Fruit fly (Drosophila melanogaster) whole organism, embryonic: ENCODE measurements around the gene Nin.

Experiments used
- Asciz ChIP-seq: fragments of 200-800 bp; sonication (Bioruptor generic); optimal IDR thresholded peaks from 2 replicates; lab custom pipeline; 2017; ENCODE audit warnings: missing biosample characterization, mild to moderate bottlenecking, missing genetic modification characterization, missing genetic modification reagents
- Awh ChIP-seq: fragments of 200-800 bp; sonication (Bioruptor generic); IDR thresholded peaks from 2 replicates; pipeline ENCODE4, ENCODE4 v1.3.6; 2022; ENCODE audit warnings: missing biosample characterization, missing genetic modification characterization
- B-H1 ChIP-seq: fragments of 200-800 bp; sonication (Bioruptor generic); IDR thresholded peaks from 3 replicates; pipeline ENCODE4 v1.3.6; 2022; ENCODE audit warnings: missing biosample characterization, missing genetic modification characterization
- Bdp1 ChIP-seq: fragments of 200-800 bp; sonication (Bioruptor generic); optimal IDR thresholded peaks from 3 replicates; lab custom pipeline; 2016; ENCODE audit warnings: missing biosample characterization, missing genetic modification characterization
- C15 ChIP-seq: fragments of 200-800 bp; sonication (Bioruptor generic); IDR thresholded peaks from 3 replicates; pipeline ENCODE4 v1.3.6; 2022; ENCODE audit warnings: missing biosample characterization, missing genetic modification characterization
- CG10267 ChIP-seq: fragments of 200-800 bp; sonication (Bioruptor generic); optimal IDR thresholded peaks from 2 replicates; lab custom pipeline; 2018; ENCODE audit warnings: missing biosample characterization, mild to moderate bottlenecking, missing genetic modification characterization, moderate library complexity
- CG11247 ChIP-seq: fragments of 200-800 bp; sonication (Bioruptor generic); IDR thresholded peaks from 2 replicates; pipeline ENCODE4 v1.3.6; 2022; ENCODE audit warnings: missing biosample characterization, missing genetic modification characterization
- CG12391 ChIP-seq: fragments of 200-800 bp; sonication (Bioruptor generic); optimal IDR thresholded peaks from 3 replicates; lab custom pipeline; 2018; ENCODE audit warnings: missing biosample characterization, mild to moderate bottlenecking, missing genetic modification characterization, moderate library complexity
- CG13287 ChIP-seq: fragments of 200-800 bp; sonication (Bioruptor generic); IDR thresholded peaks from 2 replicates; pipeline ENCODE4 v1.3.6; 2022; ENCODE audit warnings: missing biosample characterization, missing genetic modification characterization; ENCODE audit not compliant: partially characterized antibody
- CG13894 ChIP-seq: fragments of 200-800 bp; sonication (Bioruptor generic); optimal IDR thresholded peaks from 3 replicates; lab custom pipeline; 2018; ENCODE audit warnings: missing biosample characterization, mild to moderate bottlenecking, missing genetic modification characterization, moderate library complexity
- CG14860 ChIP-seq: fragments of 200-800 bp; sonication (Bioruptor generic); IDR thresholded peaks from 3 replicates; pipeline ENCODE4 v1.3.6; 2022; ENCODE audit warnings: missing biosample characterization, missing genetic modification characterization; ENCODE audit not compliant: partially characterized antibody
- CG15011 ChIP-seq: fragments of 200-800 bp; sonication (Bioruptor generic); optimal IDR thresholded peaks from 3 replicates; lab custom pipeline; 2018; ENCODE audit warnings: missing biosample characterization, mild to moderate bottlenecking, missing genetic modification characterization
- CG2116 ChIP-seq: fragments of 200-800 bp; sonication (Bioruptor generic); optimal IDR thresholded peaks from 3 replicates; lab custom pipeline; 2018; ENCODE audit warnings: missing biosample characterization, mild to moderate bottlenecking, missing genetic modification characterization
- CG31441 ChIP-seq: fragments of 200-800 bp; sonication (Bioruptor generic); IDR thresholded peaks from 2 replicates; pipeline ENCODE4 v1.3.6; 2022; ENCODE audit warnings: missing biosample characterization, missing genetic modification characterization
- CG33213 ChIP-seq: fragments of 200-800 bp; sonication (Bioruptor generic); optimal IDR thresholded peaks from 3 replicates; lab custom pipeline; 2016; ENCODE audit warnings: missing biosample characterization, missing genetic modification characterization
- CG3407 ChIP-seq: fragments of 200-800 bp; sonication (Bioruptor generic); optimal IDR thresholded peaks from 2 replicates; lab custom pipeline; 2018; ENCODE audit warnings: missing biosample characterization, mild to moderate bottlenecking, missing genetic modification characterization
- CG5953 ChIP-seq: fragments of 200-800 bp; sonication (Bioruptor generic); IDR thresholded peaks from 2 replicates; pipeline ENCODE4 v1.3.6; 2022; ENCODE audit warnings: missing biosample characterization, missing genetic modification characterization
- CG6813 ChIP-seq: fragments of 200-800 bp; sonication (Bioruptor generic); optimal IDR thresholded peaks from 2 replicates; lab custom pipeline; 2017; ENCODE audit warnings: missing biosample characterization, missing genetic modification characterization, mild to moderate bottlenecking, moderate library complexity, missing genetic modification reagents
- CG7786 ChIP-seq: fragments of 200-800 bp; sonication (Bioruptor generic); optimal IDR thresholded peaks from 2 replicates; lab custom pipeline; 2016; ENCODE audit warnings: missing biosample characterization, missing genetic modification characterization
- Dref ChIP-seq: fragments of 200-800 bp; sonication (Bioruptor generic); IDR thresholded peaks from 2 replicates; pipeline ENCODE4 v1.3.6; 2022; ENCODE audit warnings: missing biosample characterization, missing genetic modification characterization
- Elba2 ChIP-seq: fragments of 200-800 bp; sonication (Bioruptor generic); optimal IDR thresholded peaks from 3 replicates; lab custom pipeline; 2016; ENCODE audit warnings: missing biosample characterization, missing genetic modification characterization
- Gsc ChIP-seq: fragments of 200-800 bp; sonication (Bioruptor generic); IDR thresholded peaks from 2 replicates; pipeline ENCODE4 v1.3.6; 2022; ENCODE audit warnings: missing biosample characterization, missing genetic modification characterization
- Hmx ChIP-seq: fragments of 200-800 bp; sonication (Bioruptor generic); optimal IDR thresholded peaks from 2 replicates; lab custom pipeline; 2016; ENCODE audit warnings: missing biosample characterization, missing genetic modification characterization
- MBD-R2 ChIP-seq: fragments of 200-800 bp; sonication (Bioruptor generic); IDR thresholded peaks from 2 replicates; pipeline ENCODE4 v1.3.6; 2022; ENCODE audit warnings: missing biosample characterization, missing genetic modification characterization
- Mad ChIP-seq: fragments of 200-800 bp; sonication (Bioruptor generic); optimal IDR thresholded peaks from 2 replicates; lab custom pipeline; 2016; ENCODE audit warnings: missing biosample characterization, missing genetic modification characterization
- Meics ChIP-seq: fragments of 200-800 bp; sonication (Bioruptor generic); optimal IDR thresholded peaks from 2 replicates; lab custom pipeline; 2017; ENCODE audit warnings: missing biosample characterization, mild to moderate bottlenecking, missing genetic modification characterization
- Mrtf ChIP-seq: fragments of 200-800 bp; sonication (Bioruptor generic); IDR thresholded peaks from 3 replicates; pipeline ENCODE4 v1.3.6; 2022; ENCODE audit warnings: missing biosample characterization, missing genetic modification characterization
- Rx ChIP-seq: fragments of 200-800 bp; sonication (Bioruptor generic); IDR thresholded peaks from 2 replicates; pipeline ENCODE4 v1.3.6; 2022; ENCODE audit warnings: missing biosample characterization, missing genetic modification characterization
- Spps ChIP-seq: fragments of 200-800 bp; sonication (Bioruptor generic); optimal IDR thresholded peaks from 2 replicates; lab custom pipeline; 2018; ENCODE audit warnings: missing biosample characterization, mild to moderate bottlenecking, missing genetic modification characterization
- ara ChIP-seq: fragments of 200-800 bp; sonication (Bioruptor generic); IDR thresholded peaks from 2 replicates; pipeline ENCODE4 v1.3.6; 2022; ENCODE audit warnings: missing biosample characterization, missing genetic modification characterization
- bbx ChIP-seq: fragments of 200-800 bp; sonication (Bioruptor generic); IDR thresholded peaks from 2 replicates; pipeline ENCODE4 v1.3.6; 2022; ENCODE audit warnings: missing biosample characterization, missing genetic modification characterization; ENCODE audit not compliant: partially characterized antibody
- cato ChIP-seq: fragments of 200-800 bp; sonication (Bioruptor generic); optimal IDR thresholded peaks from 2 replicates; lab custom pipeline; 2016; ENCODE audit warnings: missing biosample characterization, missing genetic modification characterization, borderline replicate concordance
- cwo ChIP-seq: fragments of 200-800 bp; sonication (Bioruptor generic); optimal IDR thresholded peaks from 3 replicates; lab custom pipeline; 2017; ENCODE audit warnings: missing biosample characterization, missing genetic modification characterization, mild to moderate bottlenecking, moderate library complexity, missing genetic modification reagents
- dati ChIP-seq: fragments of 200-800 bp; sonication (Bioruptor generic); IDR thresholded peaks from 2 replicates; pipeline ENCODE4 v1.3.6; 2022; ENCODE audit warnings: missing biosample characterization, missing genetic modification characterization
- fd64A ChIP-seq: fragments of 200-800 bp; sonication (Bioruptor generic); optimal IDR thresholded peaks from 3 replicates; lab custom pipeline; 2018; ENCODE audit warnings: missing biosample characterization, mild to moderate bottlenecking, missing genetic modification characterization
- fd96Cb ChIP-seq: fragments of 200-800 bp; sonication (Bioruptor generic); optimal IDR thresholded peaks from 2 replicates; lab custom pipeline; 2018; ENCODE audit warnings: missing biosample characterization, mild to moderate bottlenecking, missing genetic modification characterization, moderate library complexity
- gcm2 ChIP-seq: fragments of 200-800 bp; sonication (Bioruptor generic); optimal IDR thresholded peaks from 2 replicates; lab custom pipeline; 2016; ENCODE audit warnings: missing biosample characterization, missing genetic modification characterization
- gt ChIP-seq: fragments of 200-800 bp; sonication (Bioruptor generic); IDR thresholded peaks from 2 replicates; pipeline ENCODE4 v1.3.6; 2022; ENCODE audit warnings: missing biosample characterization, missing genetic modification characterization
- hkb ChIP-seq, 2 experiments: fragments of 200-800 bp in 1 of 2; fragments of >200 bp in 1 of 2; sonication (Bioruptor generic) in 1 of 2; IDR thresholded peaks in 1 of 2; optimal IDR thresholded peaks in 1 of 2; 2 replicates each; pipeline versions ENCODE4 v1.3.6 to Lab custom; 2017 to 2022; ENCODE audit warnings: missing biosample characterization in 1 of 2, missing genetic modification characterization in 1 of 2
- ind ChIP-seq: fragments of 200-800 bp; sonication (Bioruptor generic); optimal IDR thresholded peaks from 3 replicates; lab custom pipeline; 2016; ENCODE audit warnings: missing biosample characterization, missing genetic modification characterization
- klu ChIP-seq: fragments of 200-800 bp; sonication (Bioruptor generic); IDR thresholded peaks from 2 replicates; pipeline ENCODE4 v1.3.6; 2022; ENCODE audit warnings: missing biosample characterization, missing genetic modification characterization
- mld ChIP-seq: fragments of 200-800 bp; sonication (Bioruptor generic); IDR thresholded peaks from 3 replicates; pipeline ENCODE4 v1.3.6; 2022; ENCODE audit warnings: missing biosample characterization, missing genetic modification characterization; ENCODE audit not compliant: partially characterized antibody
- nerfin-1 ChIP-seq: fragments of 200-800 bp; sonication (Bioruptor generic); optimal IDR thresholded peaks from 3 replicates; lab custom pipeline; 2019; ENCODE audit warnings: missing biosample characterization, mild to moderate bottlenecking, missing genetic modification characterization, moderate library complexity
- otp ChIP-seq: fragments of 200-800 bp; sonication (Bioruptor generic); IDR thresholded peaks from 3 replicates; pipeline ENCODE4, ENCODE4 v1.3.6; 2022; ENCODE audit warnings: missing biosample characterization, missing genetic modification characterization
- row ChIP-seq: fragments of 200-800 bp; sonication (Bioruptor generic); IDR thresholded peaks from 3 replicates; pipeline ENCODE4 v1.3.6; 2022; ENCODE audit warnings: missing biosample characterization, missing genetic modification characterization
- shn ChIP-seq: fragments of 200-800 bp; sonication (Bioruptor generic); optimal IDR thresholded peaks from 3 replicates; lab custom pipeline; 2016; ENCODE audit warnings: missing biosample characterization, missing genetic modification characterization
- tna ChIP-seq: fragments of 200-800 bp; sonication (Bioruptor generic); IDR thresholded peaks from 2 replicates; pipeline ENCODE4 v1.3.6; 2022; ENCODE audit warnings: missing biosample characterization, missing genetic modification characterization; ENCODE audit not compliant: partially characterized antibody
- zf30C ChIP-seq: fragments of 200-800 bp; sonication (Bioruptor generic); optimal IDR thresholded peaks from 3 replicates; lab custom pipeline; 2018; ENCODE audit warnings: missing biosample characterization, mild to moderate bottlenecking, missing genetic modification characterization

Gene Nin

DNA sequence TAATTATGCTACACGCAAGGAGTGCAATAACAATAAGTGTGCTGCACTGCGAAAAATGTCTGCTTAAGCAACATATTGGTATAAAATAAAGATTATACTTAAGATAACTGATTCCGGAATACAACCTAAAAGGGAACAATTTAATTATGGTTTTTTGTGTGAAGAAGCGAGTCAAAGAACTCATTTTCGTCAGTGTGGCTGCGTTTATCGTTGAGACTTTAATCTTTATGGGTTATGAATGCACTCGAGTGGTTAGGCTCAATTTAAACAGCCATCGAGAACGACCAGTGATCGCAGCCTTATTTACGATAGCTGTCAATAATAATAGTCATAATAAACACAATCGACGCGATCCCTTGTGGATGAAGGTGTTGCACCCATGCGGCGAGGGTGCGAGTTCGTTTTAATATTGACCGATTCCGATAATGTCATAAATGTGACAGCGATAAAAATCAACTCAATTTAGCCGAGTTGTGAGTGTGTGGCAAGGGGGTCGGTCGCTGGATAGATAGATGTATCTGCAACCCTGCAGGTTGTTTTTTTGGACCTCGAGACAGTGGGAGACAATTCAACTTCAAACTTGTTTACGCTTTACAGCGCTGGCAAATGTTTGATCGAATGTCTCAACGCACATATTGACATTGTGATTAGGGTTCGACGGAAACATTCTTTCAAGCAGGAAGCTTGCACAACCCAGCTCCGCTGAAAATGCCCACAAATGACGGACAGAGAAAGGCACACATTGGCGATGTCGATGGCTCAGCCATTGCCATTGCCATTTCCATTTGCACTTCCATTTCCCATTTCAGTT lies 22.1 kb downstream of the Nin start (continued):
- TF ChIP-seq Awh (peak; percentile 53; the same call in 1 of the 2 replicates), ara (peak; percentile 72; the same call in 1 of the 2 replicates), C15 (GFP tag; lab: Robert Waterston, UW) (no peak), hkb (optimal IDR thresholded peaks at IDR 0.05; lab: Kevin White, UChicago) (no peak), hkb (GFP tag; IDR thresholded peaks at IDR 0.05; lab: Robert Waterston, UW) (peak; percentile 62), tna (GFP tag; lab: Robert Waterston, UW) (no peak), fd64A (peak; percentile 75), row (GFP tag; lab: Robert Waterston, UW) (peak; percentile 68), CG6813 (GFP tag; lab: Kevin White, UChicago) (peak; percentile 81), Meics (GFP tag; lab: Kevin White, UChicago) (no peak), cwo (GFP tag; lab: Kevin White, UChicago) (no peak), CG3407 (GFP tag; lab: Kevin White, UChicago) (peak; percentile 62), CG15011 (peak; percentile 19), Spps (tag; lab: Kevin White, UChicago) (peak; percentile 51), CG13894 (tag; lab: Kevin White, UChicago) (no peak), CG13287 (GFP tag; lab: Robert Waterston, UW) (no peak), klu (GFP tag; lab: Robert Waterston, UW) (no peak), CG31441 (GFP tag; lab: Robert Waterston, UW) (peak; percentile 55), CG12391 (tag; lab: Kevin White, UChicago) (peak; percentile 39), Hmx (GFP tag; lab: Kevin White, UChicago) (no peak), dati (GFP tag; lab: Robert Waterston, UW) (0 out of 2 replicates have a peak, but pooled peaks have one; percentile 50), CG14860 (GFP tag; lab: Robert Waterston, UW) (no peak), nerfin-1 (tag; lab: Kevin White, UChicago) (peak; percentile 40), mld (no peak), CG10267 (tag; lab: Kevin White, UChicago) (peak; percentile 37), Elba2 (GFP tag; lab: Kevin White, UChicago) (no peak), B-H1 (GFP tag; lab: Robert Waterston, UW) (peak; percentile 37; the same call in 2 of the 3 replicates), Mrtf (GFP tag; lab: Robert Waterston, UW) (no peak), cato (GFP tag; lab: Kevin White, UChicago) (peak; percentile 8), CG2116 (peak; percentile 43), CG33213 (GFP tag; lab: Kevin White, UChicago) (peak; percentile 21), shn (no peak), gcm2 (no peak), CG5953 (GFP tag; lab: Robert Waterston, UW) (no peak), Gsc (GFP tag; lab: Robert Waterston, UW) (no peak), bbx (GFP tag; lab: Robert Waterston, UW) (no peak), Dref (GFP tag; lab: Robert Waterston, UW) (no peak), zf30C (GFP tag; lab: Kevin White, UChicago) (peak; percentile 13), CG7786 (GFP tag; lab: Kevin White, UChicago) (no peak), Bdp1 (GFP tag; lab: Kevin White, UChicago) (peak; percentile 36), Rx (GFP tag; lab: Robert Waterston, UW) (no peak), ind (GFP tag; lab: Kevin White, UChicago) (no peak), MBD-R2 (GFP tag; lab: Robert Waterston, UW) (no peak), CG11247 (no peak), otp (GFP tag; lab: Robert Waterston, UW) (peak; percentile 87; the same call in 2 of the 3 replicates), Mad (GFP tag; lab: Kevin White, UChicago) (no peak), fd96Cb (tag; lab: Kevin White, UChicago) (peak; percentile 58), Asciz (GFP tag; lab: Kevin White, UChicago) (peak; percentile 43), gt (GFP tag; lab: Robert Waterston, UW) (no peak)
